Worm (Caenorhabditis elegans) whole organism, L4/young adult: ENCODE measurements around the gene D1053.4.

ENCODE experiments used
- W03F9.2 ChIP-seq: fragments of 150-350 bp; optimal IDR thresholded peaks from 2 replicates; lab custom pipeline; 2014; ENCODE audit warnings: missing biosample characterization, missing genetic modification characterization
- dao-5 ChIP-seq: sonication (generic microtip); optimal IDR thresholded peaks from 2 replicates; lab custom pipeline; 2016; ENCODE audit warnings: missing genotype, missing genetic modification characterization, moderate library complexity, missing compliant biosample characterization
- him-1 ChIP-seq: sonication (generic microtip); optimal IDR thresholded peaks from 2 replicates; lab custom pipeline; 2016; ENCODE audit warnings: missing genotype, missing genetic modification reagents, missing genetic modification characterization, missing compliant biosample characterization

The D1053.4 gene

ce11 chrX:11727761-11728160, 4.2 kb upstream of the D1053.4 start, which contains the start of the genes gst-42 and D1053.2:
gst-42 (minus strand) TSS chrX:11727936.
D1053.2 (plus strand) TSS chrX:11728151.
- TF ChIP-seq dao-5 (tag; lab: Kevin White, UChicago) (no peak), him-1 (tag; lab: Kevin White, UChicago) (no peak), W03F9.2 (tag; lab: Kevin White, UChicago) (peak; percentile 20)

ce11 chrX:11726450-11726849, 2.9 kb upstream of the D1053.4 start:
- no peak for TF ChIP-seq dao-5 (tag; lab: Kevin White, UChicago)
- TF ChIP-seq W03F9.2 (tag; lab: Kevin White, UChicago): no peak
- no peak for TF ChIP-seq him-1 (tag; lab: Kevin White, UChicago)

- TF ChIP-seq dao-5 (tag; lab: Kevin White, UChicago): no peak
- TF ChIP-seq W03F9.2 (tag; lab: Kevin White, UChicago): no peak
- no peak for TF ChIP-seq him-1 (tag; lab: Kevin White, UChicago)
Observed at ce11 chrX:11725646-11726045, 2.0 kb upstream of the D1053.4 start.

ce11 chrX:11720058-11720457, 3.5 kb downstream of the D1053.4 start:
- TF ChIP-seq dao-5 (tag; lab: Kevin White, UChicago) (no peak), him-1 (tag; lab: Kevin White, UChicago) (no peak), W03F9.2 (tag; lab: Kevin White, UChicago) (no peak)

- TF ChIP-seq him-1 (tag; lab: Kevin White, UChicago): no peak
- TF ChIP-seq W03F9.2 (tag; lab: Kevin White, UChicago): no peak
- TF ChIP-seq dao-5 (tag; lab: Kevin White, UChicago): no peak
Observed at ce11 chrX:11718751-11719150, 4.8 kb downstream of the D1053.4 start.

- no peak for TF ChIP-seq W03F9.2 (tag; lab: Kevin White, UChicago)
- TF ChIP-seq him-1 (tag; lab: Kevin White, UChicago): no peak
Observed at ce11 chrX:11716463-11716960, 7.1 kb downstream of the D1053.4 start, which contains the start of gene C44C10.9. C44C10.9 (minus strand) TSS chrX:11716513.

- TF ChIP-seq him-1 (tag; lab: Kevin White, UChicago) (no peak), dao-5 (tag; lab: Kevin White, UChicago) (no peak), W03F9.2 (tag; lab: Kevin White, UChicago) (no peak)
Observed at ce11 chrX:11712230-11712853, 11.3 kb downstream of the D1053.4 start, which contains the start of gene col-180. col-180 (minus strand) TSS chrX:11712280.

- TF ChIP-seq dao-5 (tag; lab: Kevin White, UChicago): no peak
- no peak for TF ChIP-seq him-1 (tag; lab: Kevin White, UChicago)
- no peak for TF ChIP-seq W03F9.2 (tag; lab: Kevin White, UChicago)
Observed at ce11 chrX:11711437-11712080, 12.0 kb downstream of the D1053.4 start.

- no peak for TF ChIP-seq dao-5 (tag; lab: Kevin White, UChicago)
- peak; percentile 16 for TF ChIP-seq W03F9.2 (tag; lab: Kevin White, UChicago)
Observed at ce11 chrX:11710229-11710628, 13.4 kb downstream of the D1053.4 start, which contains the start of gene C44C10.11. C44C10.11 (minus strand) TSS chrX:11710343.

- TF ChIP-seq dao-5 (tag; lab: Kevin White, UChicago): no peak
- TF ChIP-seq him-1 (tag; lab: Kevin White, UChicago): no peak
- no peak for TF ChIP-seq W03F9.2 (tag; lab: Kevin White, UChicago)
Observed at ce11 chrX:11702236-11702635, 21.4 kb downstream of the D1053.4 start, which contains the start of gene C44C10.3. C44C10.3 (plus strand) TSS chrX:11702536.

ce11 chrX:11700263-11700662, 23.3 kb downstream of the D1053.4 start, which contains the start of gene C44C10.15:
C44C10.15 (minus strand) TSS chrX:11700363.
- TF ChIP-seq W03F9.2 (tag; lab: Kevin White, UChicago) (no peak), him-1 (tag; lab: Kevin White, UChicago) (no peak), dao-5 (tag; lab: Kevin White, UChicago) (no peak)

ce11 chrX:11696696-11697095, 26.9 kb downstream of the D1053.4 start, which contains the start of gene C44C10.12:
C44C10.12 (plus strand) TSS chrX:11696996.
- TF ChIP-seq W03F9.2 (tag; lab: Kevin White, UChicago) (no peak), him-1 (tag; lab: Kevin White, UChicago) (no peak), dao-5 (tag; lab: Kevin White, UChicago) (no peak)

- TF ChIP-seq him-1 (tag; lab: Kevin White, UChicago) (no peak), dao-5 (tag; lab: Kevin White, UChicago) (no peak), W03F9.2 (tag; lab: Kevin White, UChicago) (no peak)
Observed at ce11 chrX:11693092-11693491, 30.5 kb downstream of the D1053.4 start, which contains the start of gene smcl-1. smcl-1 (plus strand) TSS chrX:11693464.
